Worm (Caenorhabditis elegans) whole organism, L3 larva: ENCODE data around the gene hpr-9.

Experiments
- R02D3.7 ChIP-seq: fragments of 150-350 bp; optimal IDR thresholded peaks from 2 replicates; lab custom pipeline; 2014; ENCODE audit warnings: missing biosample characterization, missing genetic modification characterization
- ZK546.5 ChIP-seq: sonication (generic microtip); optimal IDR thresholded peaks from 2 replicates; lab custom pipeline; 2017; ENCODE audit warnings: missing biosample characterization, missing genetic modification characterization
- aly-2 ChIP-seq: fragments of 150-350 bp; optimal IDR thresholded peaks from 2 replicates; lab custom pipeline; 2014; ENCODE audit warnings: missing biosample characterization, missing genetic modification characterization
- ama-1 ChIP-seq: fragments of 150-350 bp; optimal IDR thresholded peaks from 2 replicates; lab custom pipeline; 2018
- ceh-16 ChIP-seq: sonication (generic microtip); optimal IDR thresholded peaks from 2 replicates; lab custom pipeline; 2017; ENCODE audit warnings: missing biosample characterization, missing genetic modification characterization
- ceh-28 ChIP-seq: fragments of 150-350 bp; optimal IDR thresholded peaks from 2 replicates; lab custom pipeline; 2014; ENCODE audit warnings: missing biosample characterization, missing genetic modification reagents, missing genetic modification characterization
- ceh-82 ChIP-seq: fragments of 150-350 bp; optimal IDR thresholded peaks from 2 replicates; lab custom pipeline; 2014; ENCODE audit warnings: missing biosample characterization, missing genetic modification characterization
- ceh-9 ChIP-seq: sonication (generic microtip); optimal IDR thresholded peaks from 2 replicates; lab custom pipeline; 2018; ENCODE audit warnings: missing biosample characterization, missing genetic modification characterization
- daf-12 ChIP-seq: fragments of 150-350 bp; optimal IDR thresholded peaks from 2 replicates; lab custom pipeline; 2014; ENCODE audit warnings: missing biosample characterization, missing genetic modification reagents, missing genetic modification characterization
- egl-27 ChIP-seq: sonication (generic microtip); optimal IDR thresholded peaks from 4 replicates; lab custom pipeline; 2017; ENCODE audit warnings: missing biosample characterization, missing genetic modification reagents, missing genetic modification characterization
- egl-5 ChIP-seq: fragments of 150-350 bp; optimal IDR thresholded peaks from 2 replicates; lab custom pipeline; 2017; ENCODE audit warnings: missing biosample characterization, missing genetic modification reagents, missing genetic modification characterization, inconsistent platforms
- elt-1 ChIP-seq: fragments of 150-350 bp; optimal IDR thresholded peaks from 2 replicates; lab custom pipeline; 2014; ENCODE audit warnings: missing biosample characterization, missing genetic modification characterization
- elt-2 ChIP-seq: sonication (generic microtip); optimal IDR thresholded peaks from 2 replicates; lab custom pipeline; 2016; ENCODE audit warnings: missing genetic modification reagents, mild to moderate bottlenecking, missing genetic modification characterization, missing compliant biosample characterization
- elt-3 ChIP-seq, 3 experiments: fragments of 150-350 bp in 1 of 3; sonication (generic microtip) in 2 of 3; optimal IDR thresholded peaks; 2 replicates in 2 of 3; 4 replicates in 1 of 3; lab custom pipeline; 2014 to 2017; ENCODE audit warnings: missing biosample characterization in 3 of 3, missing genetic modification characterization in 3 of 3
- fkh-10 ChIP-seq: sonication (generic microtip); optimal IDR thresholded peaks from 2 replicates; lab custom pipeline; 2017; ENCODE audit warnings: missing biosample characterization, missing genetic modification reagents, missing genetic modification characterization
- fkh-2 ChIP-seq: fragments of 150-350 bp; optimal IDR thresholded peaks from 2 replicates; lab custom pipeline; 2014; ENCODE audit warnings: missing biosample characterization, missing genetic modification reagents, missing genetic modification characterization
- hmg-11 ChIP-seq: sonication (generic microtip); optimal IDR thresholded peaks from 2 replicates; lab custom pipeline; 2016; ENCODE audit warnings: missing genetic modification characterization, missing compliant biosample characterization
- lin-15B ChIP-seq: fragments of 150-350 bp; optimal IDR thresholded peaks from 2 replicates; lab custom pipeline; 2014; ENCODE audit warnings: missing biosample characterization, missing genetic modification characterization
- lin-39 ChIP-seq: fragments of 150-350 bp; optimal IDR thresholded peaks from 2 replicates; lab custom pipeline; 2018; ENCODE audit warnings: missing biosample characterization, missing genetic modification reagents, missing genetic modification characterization
- lsy-12 ChIP-seq: sonication (generic microtip); optimal IDR thresholded peaks from 2 replicates; lab custom pipeline; 2016; ENCODE audit warnings: mild to moderate bottlenecking, missing genetic modification characterization, missing compliant biosample characterization
- mdl-1 ChIP-seq: fragments of 150-350 bp; optimal IDR thresholded peaks from 2 replicates; lab custom pipeline; 2014; ENCODE audit warnings: missing biosample characterization, missing genetic modification characterization
- mml-1 ChIP-seq: fragments of 150-350 bp; sonication (generic microtip); optimal IDR thresholded peaks from 3 replicates; lab custom pipeline; 2014; ENCODE audit warnings: missing biosample characterization, missing genetic modification characterization
- nfya-1 ChIP-seq: sonication (generic microtip); optimal IDR thresholded peaks from 2 replicates; lab custom pipeline; 2017; ENCODE audit warnings: missing genetic modification characterization, mild to moderate bottlenecking, missing compliant biosample characterization, antibody characterized with exemption, moderate library complexity; ENCODE audit not compliant: insufficient read depth
- nhr-11 ChIP-seq: fragments of 150-350 bp; optimal IDR thresholded peaks from 2 replicates; lab custom pipeline; 2014; ENCODE audit warnings: missing biosample characterization, missing genetic modification characterization
- nhr-23 ChIP-seq: fragments of 150-350 bp; optimal IDR thresholded peaks from 2 replicates; lab custom pipeline; 2014; ENCODE audit warnings: missing biosample characterization, missing genetic modification reagents, missing genetic modification characterization
- nhr-237 ChIP-seq: fragments of 150-350 bp; optimal IDR thresholded peaks from 2 replicates; lab custom pipeline; 2014; ENCODE audit warnings: missing biosample characterization, missing genetic modification characterization
- nhr-25 ChIP-seq: sonication (generic microtip); optimal IDR thresholded peaks from 2 replicates; lab custom pipeline; 2017; ENCODE audit warnings: missing biosample characterization, missing genetic modification characterization
- nhr-28 ChIP-seq: fragments of 150-350 bp; optimal IDR thresholded peaks from 2 replicates; lab custom pipeline; 2014; ENCODE audit warnings: missing biosample characterization, missing genetic modification characterization
- nhr-43 ChIP-seq: sonication (generic microtip); optimal IDR thresholded peaks from 2 replicates; lab custom pipeline; 2016; ENCODE audit warnings: mild to moderate bottlenecking, missing genetic modification characterization, missing compliant biosample characterization; ENCODE audit not compliant: poor library complexity, severe bottlenecking
- nhr-67 ChIP-seq: fragments of 150-350 bp; optimal IDR thresholded peaks from 2 replicates; lab custom pipeline; 2014; ENCODE audit warnings: missing biosample characterization, missing genetic modification characterization
- nhr-76 ChIP-seq: fragments of 150-350 bp; sonication (generic microtip); optimal IDR thresholded peaks from 5 replicates; lab custom pipeline; 2014; ENCODE audit warnings: missing biosample characterization, missing genetic modification characterization
- nhr-77 ChIP-seq: fragments of 150-350 bp; optimal IDR thresholded peaks from 2 replicates; lab custom pipeline; 2014; ENCODE audit warnings: missing biosample characterization, missing genetic modification characterization
- pha-4 ChIP-seq: fragments of 150-350 bp; optimal IDR thresholded peaks from 2 replicates; lab custom pipeline; 2014; ENCODE audit warnings: missing biosample characterization, missing genetic modification reagents, missing genetic modification characterization
- pqm-1 ChIP-seq: fragments of 150-350 bp; optimal IDR thresholded peaks from 2 replicates; lab custom pipeline; 2017; ENCODE audit warnings: missing biosample characterization, missing genetic modification characterization, inconsistent platforms
- sea-2 ChIP-seq: fragments of 150-350 bp; sonication (generic microtip); optimal IDR thresholded peaks from 4 replicates; lab custom pipeline; 2014; ENCODE audit warnings: missing biosample characterization, missing genetic modification reagents, missing genetic modification characterization
- skn-1 ChIP-seq: fragments of 150-350 bp; optimal IDR thresholded peaks from 2 replicates; lab custom pipeline; 2014; ENCODE audit warnings: missing biosample characterization, missing genetic modification characterization
- snpc-4 ChIP-seq: fragments of 150-350 bp; optimal IDR thresholded peaks from 2 replicates; lab custom pipeline; 2014; ENCODE audit warnings: missing biosample characterization, missing genetic modification characterization
- tbx-2 ChIP-seq: sonication (generic microtip); optimal IDR thresholded peaks from 2 replicates; lab custom pipeline; 2016; ENCODE audit warnings: mild to moderate bottlenecking, missing genetic modification characterization, missing compliant biosample characterization
- unc-39 ChIP-seq: sonication (generic microtip); optimal IDR thresholded peaks from 4 replicates; lab custom pipeline; 2017; ENCODE audit warnings: missing biosample characterization, missing genetic modification characterization
- unc-62 ChIP-seq: fragments of 150-350 bp; sonication (generic microtip); optimal IDR thresholded peaks from 4 replicates; lab custom pipeline; 2014; ENCODE audit warnings: missing biosample characterization, missing genetic modification reagents, missing genetic modification characterization
- zag-1 ChIP-seq: fragments of 150-350 bp; optimal IDR thresholded peaks from 2 replicates; lab custom pipeline; 2014; ENCODE audit warnings: missing biosample characterization, missing genetic modification characterization
- ztf-11 ChIP-seq: fragments of 150-350 bp; optimal IDR thresholded peaks from 2 replicates; lab custom pipeline; 2014; ENCODE audit warnings: missing biosample characterization, missing genetic modification characterization
- ztf-4 ChIP-seq: fragments of 150-350 bp; optimal IDR thresholded peaks from 2 replicates; lab custom pipeline; 2014; ENCODE audit warnings: missing biosample characterization, missing genetic modification characterization

The hpr-9 gene

ce11 chrIII:10629043-10629442, 7.7 kb downstream of the hpr-9 start, which contains the start of gene swt-4:
Gene swt-4, minus strand, starts transcription at chrIII:10629143.
- TF ChIP-seq ceh-16 (tag; lab: Kevin White, UChicago) (no peak), zag-1 (tag; lab: Kevin White, UChicago) (no peak), lin-39 (no peak), fkh-10 (GFP tag; lab: Kevin White, UChicago) (no peak), nhr-237 (tag; lab: Kevin White, UChicago) (no peak), hmg-11 (tag; lab: Kevin White, UChicago) (no peak), elt-2 (no peak), snpc-4 (tag; lab: Kevin White, UChicago) (no peak), mml-1 (tag; lab: Kevin White, UChicago) (no peak), nfya-1 (no peak), ceh-82 (no peak), egl-5 (tag; lab: Kevin White, UChicago) (no peak)

ce11 chrIII:10629795-10630194, 8.4 kb downstream of the hpr-9 start:
- peak; percentile 3 for TF ChIP-seq lsy-12 (tag; lab: Kevin White, UChicago)
- TF ChIP-seq mdl-1: no peak
- TF ChIP-seq pha-4: peak; percentile 48
- TF ChIP-seq nhr-11 (tag; lab: Kevin White, UChicago): no peak

ce11 chrIII:10631870-10632509, 10.6 kb downstream of the hpr-9 start:
- TF ChIP-seq tbx-2 (tag; lab: Kevin White, UChicago) (no peak), egl-27 (no peak), nhr-25 (peak; percentile 20), egl-5 (tag; lab: Kevin White, UChicago) (peak; percentile 12), ama-1 (lab: Kevin White, UChicago) (peak; percentile 52)
- TF ChIP-seq, all 47 proteins: peak for 3

ce11 chrIII:10632590-10633402, 11.4 kb downstream of the hpr-9 start, which contains the start of gene Y39A1A.10:
Gene Y39A1A.10, plus strand, starts transcription at chrIII:10632728.
- TF ChIP-seq ztf-11 (tag; lab: Kevin White, UChicago) (no peak), R02D3.7 (tag; lab: Kevin White, UChicago) (no peak), mdl-1 (no peak), elt-3 (tag; optimal IDR thresholded peaks at IDR 0.05; lab: Kevin White, UChicago) (no peak), lin-15B (no peak), unc-62 (GFP tag; lab: Kevin White, UChicago) (no peak), daf-12 (tag; lab: Kevin White, UChicago) (no peak), nhr-43 (tag; lab: Kevin White, UChicago) (no peak), unc-39 (no peak), nhr-11 (tag; lab: Kevin White, UChicago) (peak; percentile 24), hmg-11 (tag; lab: Kevin White, UChicago) (peak; percentile 31), elt-1 (tag; lab: Kevin White, UChicago) (no peak), lin-39 (peak; percentile 37), nhr-23 (peak; percentile 68), fkh-10 (GFP tag; lab: Kevin White, UChicago) (no peak), egl-27 (no peak), fkh-2 (tag; lab: Kevin White, UChicago) (no peak), tbx-2 (tag; lab: Kevin White, UChicago) (peak; percentile 39), nhr-28 (tag; lab: Kevin White, UChicago) (no peak), skn-1 (no peak), nhr-25 (peak; percentile 83), aly-2 (tag; lab: Kevin White, UChicago) (no peak), sea-2 (GFP tag; lab: Kevin White, UChicago) (no peak), ZK546.5 (tag; lab: Kevin White, UChicago) (no peak), ceh-16 (tag; lab: Kevin White, UChicago) (no peak), egl-5 (tag; lab: Kevin White, UChicago) (no peak), ceh-28 (peak; percentile 21), ama-1 (lab: Kevin White, UChicago) (no peak), ztf-4 (tag; lab: Kevin White, UChicago) (no peak), elt-2 (peak; percentile 24), pha-4 (peak; percentile 81), nhr-237 (tag; lab: Kevin White, UChicago) (no peak), ceh-9 (no peak), pqm-1 (no peak), zag-1 (tag; lab: Kevin White, UChicago) (no peak), nhr-76 (tag; lab: Kevin White, UChicago) (no peak), nhr-77 (tag; lab: Kevin White, UChicago) (no peak), nfya-1 (peak; percentile 27), lsy-12 (tag; lab: Kevin White, UChicago) (no peak), nhr-67 (tag; lab: Kevin White, UChicago) (no peak)
